Worm (Caenorhabditis elegans): ENCODE results near the gene zip-6.

- TF ChIP-seq flt-1 (GFP tag; IDR thresholded peaks at IDR 0.05): no peak
- no peak for TF ChIP-seq tab-1 (GFP tag; IDR thresholded peaks at IDR 0.05)
- TF ChIP-seq klf-2 (GFP tag; conservative IDR thresholded peaks at IDR 0.05): no peak
- TF ChIP-seq ztf-29 (GFP tag; IDR thresholded peaks at IDR 0.05): no peak
- TF ChIP-seq med-1 (GFP tag; optimal IDR thresholded peaks at IDR 0.05; ENCODE audit: insufficient read depth): no peak
- TF ChIP-seq ref-1 (GFP tag; conservative IDR thresholded peaks at IDR 0.05): no peak
- TF ChIP-seq ztf-23 (GFP tag; IDR thresholded peaks at IDR 0.05): no peak
- TF ChIP-seq T22C8.4 (GFP tag; IDR thresholded peaks at IDR 0.05): no peak
- no peak for TF ChIP-seq cog-1 (tag; optimal IDR thresholded peaks at IDR 0.05)
Observed at ce11 chrIV:11183991-11184390, 33.9 kb downstream of the zip-6 start, which contains the start of gene nuaf-3.
